Worm (Caenorhabditis elegans) whole organism, young adult: ENCODE data around the gene F49C5.10.

ENCODE experiments used
- ama-1 ChIP-seq, 3 experiments: fragments of 150-350 bp in 1 of 3; sonication (generic microtip) in 2 of 3; optimal IDR thresholded peaks; 2 replicates each; lab custom pipeline; 2014 to 2018; ENCODE audit warnings: missing biosample characterization in 2 of 3, missing genetic modification characterization in 2 of 3, missing genetic modification reagents in 2 of 3
- ets-4 ChIP-seq: fragments of 200-800 bp; sonication (Bioruptor generic); optimal IDR thresholded peaks from 2 replicates; lab custom pipeline; 2018; ENCODE audit warnings: mild to moderate bottlenecking, missing genetic modification characterization, missing compliant biosample characterization
- madf-3 ChIP-seq: fragments of 200-800 bp; sonication (Bioruptor generic); IDR thresholded peaks from 2 replicates; pipeline ENCODE4 v1.3.6; 2022; ENCODE audit warnings: missing genetic modification reagents, missing genetic modification characterization, missing compliant biosample characterization
- mcd-1 ChIP-seq: fragments of 200-800 bp; sonication (Bioruptor generic); IDR thresholded peaks from 2 replicates; pipeline ENCODE4 v1.3.6; 2022; ENCODE audit warnings: missing genetic modification reagents, missing genetic modification characterization, missing compliant biosample characterization
- zim-3 ChIP-seq: sonication (generic microtip); optimal IDR thresholded peaks from 2 replicates; lab custom pipeline; 2017; ENCODE audit warnings: mild to moderate bottlenecking, missing genetic modification characterization, moderate library complexity, missing compliant biosample characterization

ce11 chrII:12580952-12581351 is 34.4 kb downstream of the F49C5.10 start, which contains the start of gene clec-4:
- TF ChIP-seq ama-1 (optimal IDR thresholded peaks at IDR 0.05; lab: Kevin White, UChicago): no peak
- TF ChIP-seq ama-1 (GFP tag; optimal IDR thresholded peaks at IDR 0.05; lab: Kevin White, UChicago): no peak
- no peak for TF ChIP-seq zim-3 (tag; lab: Kevin White, UChicago)
- TF ChIP-seq mcd-1: no peak
- TF ChIP-seq ets-4 (GFP tag; lab: Kevin White, UChicago): no peak
- TF ChIP-seq madf-3 (GFP tag; lab: Robert Waterston, UW): no peak
